Worm (Caenorhabditis elegans): ENCODE measurements around the gene wrb-1.

ce11 chrV:1160716-1161115 lies 35.2 kb upstream of the wrb-1 start:
- TF ChIP-seq snpc-4 (tag; optimal IDR thresholded peaks at IDR 0.05) (no peak), duxl-1 (tag; optimal IDR thresholded peaks at IDR 0.05; ENCODE audit: poor library complexity) (no peak), nhr-76 (tag; optimal IDR thresholded peaks at IDR 0.05) (no peak), ZK546.5 (tag; optimal IDR thresholded peaks at IDR 0.05) (no peak), madf-9 (GFP tag; conservative IDR thresholded peaks at IDR 0.05) (no peak), mdl-1 (tag; optimal IDR thresholded peaks at IDR 0.05) (no peak), ceh-28 (tag; optimal IDR thresholded peaks at IDR 0.05) (no peak)
